Fruit fly (Drosophila melanogaster) whole organism, embryonic: ENCODE results near the gene H2.0.

Source experiments
- Adf1 ChIP-seq: fragments of 200-800 bp; sonication (Bioruptor generic); IDR thresholded peaks from 2 replicates; pipeline ENCODE4 v1.3.6; 2022; ENCODE audit warnings: missing biosample characterization, missing genetic modification characterization
- Antp ChIP-seq: fragments of 200-800 bp; sonication (Bioruptor generic); optimal IDR thresholded peaks from 3 replicates; lab custom pipeline; 2016; ENCODE audit warnings: missing biosample characterization, missing genetic modification characterization
- B-H2 ChIP-seq: fragments of 200-800 bp; sonication (Bioruptor generic); optimal IDR thresholded peaks from 2 replicates; lab custom pipeline; 2018; ENCODE audit warnings: missing biosample characterization, mild to moderate bottlenecking, missing genetic modification characterization
- Bteb2 ChIP-seq: fragments of 200-800 bp; sonication (Bioruptor generic); optimal IDR thresholded peaks from 2 replicates; lab custom pipeline; 2016; ENCODE audit warnings: missing biosample characterization, missing genetic modification characterization
- CG10147 ChIP-seq: fragments of 200-800 bp; sonication (Bioruptor generic); optimal IDR thresholded peaks from 2 replicates; lab custom pipeline; 2019; ENCODE audit warnings: missing biosample characterization, mild to moderate bottlenecking, missing genetic modification characterization, moderate library complexity
- CG10267 ChIP-seq: fragments of 200-800 bp; sonication (Bioruptor generic); optimal IDR thresholded peaks from 2 replicates; lab custom pipeline; 2018; ENCODE audit warnings: missing biosample characterization, mild to moderate bottlenecking, missing genetic modification characterization, moderate library complexity
- CG12155 ChIP-seq: fragments of 200-800 bp; sonication (Bioruptor generic); optimal IDR thresholded peaks from 3 replicates; lab custom pipeline; 2016; ENCODE audit warnings: missing biosample characterization, missing genetic modification characterization
- CG14014 ChIP-seq: fragments of 200-800 bp; sonication (Bioruptor generic); IDR thresholded peaks from 2 replicates; pipeline ENCODE4 v1.3.6; 2022; ENCODE audit warnings: missing biosample characterization, missing genetic modification characterization
- CG34224 ChIP-seq: fragments of 200-800 bp; sonication (Bioruptor generic); IDR thresholded peaks from 3 replicates; pipeline ENCODE4 v1.3.6; 2022; ENCODE audit warnings: missing biosample characterization, missing genetic modification characterization; ENCODE audit not compliant: partially characterized antibody
- CG7372 ChIP-seq: fragments of 200-800 bp; sonication (Bioruptor generic); IDR thresholded peaks from 2 replicates; pipeline ENCODE4 v1.3.6; 2022; ENCODE audit warnings: missing biosample characterization, missing genetic modification characterization
- CG7556 ChIP-seq: fragments of 200-800 bp; sonication (Bioruptor generic); optimal IDR thresholded peaks from 2 replicates; lab custom pipeline; 2017; ENCODE audit warnings: missing biosample characterization, mild to moderate bottlenecking, missing genetic modification characterization
- CG7745 ChIP-seq: fragments of 200-800 bp; sonication (Bioruptor generic); optimal IDR thresholded peaks from 2 replicates; lab custom pipeline; 2018; ENCODE audit warnings: missing biosample characterization, mild to moderate bottlenecking, missing genetic modification characterization, moderate library complexity
- CG7786 ChIP-seq: fragments of 200-800 bp; sonication (Bioruptor generic); optimal IDR thresholded peaks from 2 replicates; lab custom pipeline; 2016; ENCODE audit warnings: missing biosample characterization, missing genetic modification characterization
- CG9215 ChIP-seq: fragments of 200-800 bp; sonication (Bioruptor generic); IDR thresholded peaks from 2 replicates; pipeline ENCODE4 v1.3.6; 2022; ENCODE audit warnings: missing biosample characterization, missing genetic modification characterization
- CTCF ChIP-seq: fragments of 200-800 bp; sonication (Bioruptor generic); optimal IDR thresholded peaks from 2 replicates; lab custom pipeline; 2017; ENCODE audit warnings: missing biosample characterization, mild to moderate bottlenecking, missing genetic modification characterization, moderate library complexity
- Dip3 ChIP-seq: fragments of 200-800 bp; sonication (Bioruptor generic); optimal IDR thresholded peaks from 3 replicates; lab custom pipeline; 2016; ENCODE audit warnings: missing biosample characterization, missing genetic modification characterization
- ERR ChIP-seq: fragments of 200-800 bp; sonication (Bioruptor generic); optimal IDR thresholded peaks from 2 replicates; lab custom pipeline; 2016; ENCODE audit warnings: missing biosample characterization, missing genetic modification characterization
- Fer1 ChIP-seq: fragments of 200-800 bp; sonication (Bioruptor generic); optimal IDR thresholded peaks from 2 replicates; lab custom pipeline; 2017; ENCODE audit warnings: missing biosample characterization, mild to moderate bottlenecking, missing genetic modification characterization
- Fer2 ChIP-seq: fragments of 200-800 bp; sonication (Bioruptor generic); optimal IDR thresholded peaks from 2 replicates; lab custom pipeline; 2018; ENCODE audit warnings: missing biosample characterization, mild to moderate bottlenecking, missing genetic modification characterization, moderate library complexity
- Fer3 ChIP-seq: fragments of 200-800 bp; sonication (Bioruptor generic); optimal IDR thresholded peaks from 2 replicates; lab custom pipeline; 2018; ENCODE audit warnings: missing biosample characterization, mild to moderate bottlenecking, missing genetic modification characterization, moderate library complexity
- Gug ChIP-seq: fragments of 200-800 bp; sonication (Bioruptor generic); IDR thresholded peaks from 4 replicates; pipeline ENCODE4 v1.3.6; 2022; ENCODE audit warnings: missing biosample characterization, missing genetic modification characterization
- Hey ChIP-seq: fragments of 200-800 bp; sonication (Bioruptor generic); optimal IDR thresholded peaks from 3 replicates; lab custom pipeline; 2018; ENCODE audit warnings: missing biosample characterization, mild to moderate bottlenecking, missing genetic modification characterization
- HmgD ChIP-seq: fragments of 200-800 bp; sonication (Bioruptor generic); optimal IDR thresholded peaks from 3 replicates; lab custom pipeline; 2016; ENCODE audit warnings: missing biosample characterization, missing genetic modification characterization
- Hr78 ChIP-seq, 2 experiments: fragments of 200-800 bp in 1 of 2; fragments of >200 bp in 1 of 2; sonication (Bioruptor generic) in 1 of 2; optimal IDR thresholded peaks; 2 replicates each; lab custom pipeline; 2017 to 2019; ENCODE audit warnings: missing biosample characterization in 2 of 2, missing genetic modification characterization in 2 of 2, mild to moderate bottlenecking in 1 of 2, moderate library complexity in 1 of 2
- Med ChIP-seq: fragments of 200-800 bp; sonication (Bioruptor generic); peaks from one replicate; lab custom pipeline; 2016; ENCODE audit warnings: missing biosample characterization, missing genetic modification characterization, mild to moderate bottlenecking, inconsistent platforms, moderate library complexity
- NK7.1 ChIP-seq: fragments of 200-800 bp; sonication (Bioruptor generic); optimal IDR thresholded peaks from 3 replicates; lab custom pipeline; 2016; ENCODE audit warnings: missing biosample characterization, missing genetic modification characterization
- Oaz ChIP-seq: fragments of 200-800 bp; sonication (Bioruptor generic); IDR thresholded peaks from 2 replicates; pipeline ENCODE4 v1.3.6; 2022; ENCODE audit warnings: missing biosample characterization, missing genetic modification characterization
- PHDP ChIP-seq: fragments of 200-800 bp; sonication (Bioruptor generic); optimal IDR thresholded peaks from 3 replicates; lab custom pipeline; 2018; ENCODE audit warnings: missing biosample characterization, mild to moderate bottlenecking, missing genetic modification characterization, moderate library complexity
- Six4 ChIP-seq: fragments of 200-800 bp; sonication (Bioruptor generic); optimal IDR thresholded peaks from 2 replicates; lab custom pipeline; 2016; ENCODE audit warnings: missing biosample characterization, missing genetic modification characterization
- ac ChIP-seq: fragments of 200-800 bp; sonication (Bioruptor generic); optimal IDR thresholded peaks from 3 replicates; lab custom pipeline; 2017; ENCODE audit warnings: missing biosample characterization, mild to moderate bottlenecking, missing genetic modification characterization
- al ChIP-seq: fragments of 200-800 bp; sonication (Bioruptor generic); IDR thresholded peaks from 2 replicates; pipeline ENCODE4 v1.3.6; 2022; ENCODE audit warnings: missing biosample characterization, missing genetic modification characterization
- ap ChIP-seq: fragments of 200-800 bp; sonication (Bioruptor generic); IDR thresholded peaks from 2 replicates; pipeline ENCODE4 v1.3.6; 2022; ENCODE audit warnings: missing biosample characterization, missing genetic modification characterization
- az2 ChIP-seq: fragments of 200-800 bp; sonication (Bioruptor generic); optimal IDR thresholded peaks from 3 replicates; lab custom pipeline; 2016; ENCODE audit warnings: missing biosample characterization, missing genetic modification characterization
- br ChIP-seq: fragments of >200 bp; optimal IDR thresholded peaks from 2 replicates; lab custom pipeline; 2017
- dm ChIP-seq: fragments of 200-800 bp; sonication (Bioruptor generic); optimal IDR thresholded peaks from 3 replicates; lab custom pipeline; 2016; ENCODE audit warnings: missing biosample characterization, missing genetic modification characterization
- ems ChIP-seq: fragments of 200-800 bp; sonication (Bioruptor generic); optimal IDR thresholded peaks from 3 replicates; lab custom pipeline; 2016; ENCODE audit warnings: missing biosample characterization, missing genetic modification characterization
- ewg ChIP-seq: fragments of 200-800 bp; sonication (Bioruptor generic); optimal IDR thresholded peaks from 3 replicates; lab custom pipeline; 2017; ENCODE audit warnings: mild to moderate bottlenecking, missing biosample characterization, missing genetic modification reagents, missing genetic modification characterization
- exex ChIP-seq: fragments of 200-800 bp; sonication (Bioruptor generic); optimal IDR thresholded peaks from 4 replicates; lab custom pipeline; 2018; ENCODE audit warnings: missing biosample characterization, mild to moderate bottlenecking, missing genetic modification characterization, moderate library complexity
- inv ChIP-seq: fragments of 200-800 bp; sonication (Bioruptor generic); IDR thresholded peaks from 2 replicates; pipeline ENCODE4 v1.3.6; 2022; ENCODE audit warnings: missing biosample characterization, missing genetic modification characterization; ENCODE audit not compliant: partially characterized antibody
- jumu ChIP-seq: fragments of 200-800 bp; sonication (Bioruptor generic); optimal IDR thresholded peaks from 3 replicates; lab custom pipeline; 2016; ENCODE audit warnings: missing biosample characterization, missing genetic modification characterization
- lilli ChIP-seq: fragments of 200-800 bp; sonication (Bioruptor generic); optimal IDR thresholded peaks from 3 replicates; lab custom pipeline; 2016; ENCODE audit warnings: missing biosample characterization, missing genetic modification characterization
- maf-S ChIP-seq: fragments of 200-800 bp; sonication (Bioruptor generic); optimal IDR thresholded peaks from 2 replicates; lab custom pipeline; 2016; ENCODE audit warnings: missing biosample characterization, missing genetic modification characterization
- oc ChIP-seq: fragments of 200-800 bp; sonication (Bioruptor generic); optimal IDR thresholded peaks from 2 replicates; lab custom pipeline; 2018; ENCODE audit warnings: missing biosample characterization, mild to moderate bottlenecking, missing genetic modification characterization, moderate library complexity
- phol ChIP-seq: fragments of 200-800 bp; sonication (Bioruptor generic); optimal IDR thresholded peaks from 3 replicates; lab custom pipeline; 2018; ENCODE audit warnings: missing biosample characterization, mild to moderate bottlenecking, missing genetic modification characterization, moderate library complexity
- prd ChIP-seq, 3 experiments: fragments of >200 bp in 2 of 3; fragments of 200-800 bp in 1 of 3; sonication (Bioruptor generic) in 1 of 3; optimal IDR thresholded peaks in 2 of 3; IDR thresholded peaks in 1 of 3; 2 replicates in 2 of 3; 3 replicates in 1 of 3; pipeline versions ENCODE4 v1.3.6 to Lab custom; 2017 to 2022; ENCODE audit warnings: missing biosample characterization in 1 of 3, missing genetic modification characterization in 1 of 3
- repo ChIP-seq: fragments of 200-800 bp; sonication (Bioruptor generic); optimal IDR thresholded peaks from 2 replicates; lab custom pipeline; 2016; ENCODE audit warnings: missing biosample characterization, missing genetic modification characterization
- row ChIP-seq: fragments of 200-800 bp; sonication (Bioruptor generic); IDR thresholded peaks from 3 replicates; pipeline ENCODE4 v1.3.6; 2022; ENCODE audit warnings: missing biosample characterization, missing genetic modification characterization
- twi ChIP-seq: fragments of 200-800 bp; optimal IDR thresholded peaks from 2 replicates; lab custom pipeline; 2019; ENCODE audit warnings: missing biosample characterization, mild to moderate bottlenecking, missing genetic modification characterization, moderate library complexity
- zfh2 ChIP-seq: fragments of 200-800 bp; sonication (Bioruptor generic); optimal IDR thresholded peaks from 2 replicates; lab custom pipeline; 2016; ENCODE audit warnings: missing biosample characterization, missing genetic modification characterization

H2.0 gene

dm6 chr2L:6045972-6046718 lies 26.9 kb upstream of the H2.0 start, which contains the start of gene Pfas (continued):
- TF ChIP-seq ewg (GFP tag; lab: Kevin White, UChicago), result peak; percentile 6
- TF ChIP-seq ems (GFP tag; lab: Kevin White, UChicago), result peak; percentile 41
- TF ChIP-seq Hr78 (GFP tag; optimal IDR thresholded peaks at IDR 0.05; lab: Kevin White, UChicago), result peak in 1 of 2 experiments; percentile 41
- no peak for TF ChIP-seq inv
- TF ChIP-seq az2 (GFP tag; lab: Kevin White, UChicago), result peak; percentile 42
- no peak for TF ChIP-seq CG7745 (tag; lab: Kevin White, UChicago)
- peak; percentile 7 for TF ChIP-seq CTCF (GFP tag; lab: Kevin White, UChicago)
- TF ChIP-seq Antp (GFP tag; lab: Kevin White, UChicago), result peak; percentile 38
- peak; percentile 42 for TF ChIP-seq CG7556 (GFP tag; lab: Kevin White, UChicago)
- TF ChIP-seq CG7786, result peak; percentile 56
- peak; percentile 23; the same call in 1 of the 2 replicates for TF ChIP-seq CG9215 (GFP tag; lab: Robert Waterston, UW)
- TF ChIP-seq jumu (GFP tag; lab: Kevin White, UChicago), result peak; percentile 34
- no peak for TF ChIP-seq Oaz
- TF ChIP-seq maf-S (GFP tag; lab: Kevin White, UChicago), result peak; percentile 27
- peak; percentile 72 for TF ChIP-seq Fer1 (GFP tag; lab: Kevin White, UChicago)
- TF ChIP-seq Hey (tag; lab: Kevin White, UChicago), result peak; percentile 35
- 0 out of 4 replicates have a peak, but pooled peaks have one; percentile 17 for TF ChIP-seq Gug (GFP tag; lab: Robert Waterston, UW)
- TF ChIP-seq repo, result peak; percentile 27
- TF ChIP-seq Med (GFP tag; lab: Kevin White, UChicago), result peak; percentile 96
- 0 out of 2 replicates have a peak, but pooled peaks have one; percentile 34 for TF ChIP-seq Adf1 (GFP tag; lab: Robert Waterston, UW)
- TF ChIP-seq Fer3 (tag; lab: Kevin White, UChicago), result peak; percentile 53
- no peak for TF ChIP-seq twi
- TF ChIP-seq dm (GFP tag; lab: Kevin White, UChicago), result peak; percentile 39
- peak; percentile 42; the same call in 1 of the 2 replicates for TF ChIP-seq CG14014
- 0 out of 2 replicates have a peak, but pooled peaks have one; percentile 31 for TF ChIP-seq al (GFP tag; lab: Robert Waterston, UW)
- peak; percentile 26 for TF ChIP-seq HmgD (GFP tag; lab: Kevin White, UChicago)
- TF ChIP-seq oc (tag; lab: Kevin White, UChicago), result peak; percentile 15
- TF ChIP-seq CG10267 (tag; lab: Kevin White, UChicago), result peak; percentile 76
- 0 out of 2 replicates have a peak, but pooled peaks have one; percentile 26 for TF ChIP-seq CG7372 (GFP tag; lab: Robert Waterston, UW)
- peak; percentile 30 for TF ChIP-seq Six4 (GFP tag; lab: Kevin White, UChicago)
- TF ChIP-seq ac (GFP tag; lab: Kevin White, UChicago), result no peak
- TF ChIP-seq prd (optimal IDR thresholded peaks at IDR 0.05; lab: Kevin White, UChicago), result no peak
- 0 out of 3 replicates have a peak, but pooled peaks have one; percentile 35 for TF ChIP-seq prd (GFP tag; IDR thresholded peaks at IDR 0.05; lab: Robert Waterston, UW)
- peak; percentile 28 for TF ChIP-seq Bteb2
- TF ChIP-seq phol (tag; lab: Kevin White, UChicago), result peak; percentile 21
- peak; percentile 41 for TF ChIP-seq NK7.1 (GFP tag; lab: Kevin White, UChicago)
- peak; percentile 72 for TF ChIP-seq zfh2 (GFP tag; lab: Kevin White, UChicago)
- TF ChIP-seq ap, result no peak
- TF ChIP-seq ERR (GFP tag; lab: Kevin White, UChicago), result peak; percentile 46
- peak; percentile 82 for TF ChIP-seq row (GFP tag; lab: Robert Waterston, UW)
- peak; percentile 83 for TF ChIP-seq B-H2 (GFP tag; lab: Kevin White, UChicago)
- TF ChIP-seq PHDP, result peak; percentile 66
- TF ChIP-seq Fer2 (tag; lab: Kevin White, UChicago), result no peak
- peak; percentile 30 for TF ChIP-seq CG10147 (GFP tag; lab: Kevin White, UChicago)
- peak; percentile 52 for TF ChIP-seq CG12155
- TF ChIP-seq lilli (GFP tag; lab: Kevin White, UChicago), result peak; percentile 81
- TF ChIP-seq CG34224, result no peak
- peak; percentile 61 for TF ChIP-seq Dip3 (GFP tag; lab: Kevin White, UChicago)
- peak; percentile 78 for TF ChIP-seq exex (tag; lab: Kevin White, UChicago)
- no peak for TF ChIP-seq br (lab: Kevin White, UChicago)
